Worm (Caenorhabditis elegans): Measurements from ENCODE around the gene R07B1.7.

DNA sequence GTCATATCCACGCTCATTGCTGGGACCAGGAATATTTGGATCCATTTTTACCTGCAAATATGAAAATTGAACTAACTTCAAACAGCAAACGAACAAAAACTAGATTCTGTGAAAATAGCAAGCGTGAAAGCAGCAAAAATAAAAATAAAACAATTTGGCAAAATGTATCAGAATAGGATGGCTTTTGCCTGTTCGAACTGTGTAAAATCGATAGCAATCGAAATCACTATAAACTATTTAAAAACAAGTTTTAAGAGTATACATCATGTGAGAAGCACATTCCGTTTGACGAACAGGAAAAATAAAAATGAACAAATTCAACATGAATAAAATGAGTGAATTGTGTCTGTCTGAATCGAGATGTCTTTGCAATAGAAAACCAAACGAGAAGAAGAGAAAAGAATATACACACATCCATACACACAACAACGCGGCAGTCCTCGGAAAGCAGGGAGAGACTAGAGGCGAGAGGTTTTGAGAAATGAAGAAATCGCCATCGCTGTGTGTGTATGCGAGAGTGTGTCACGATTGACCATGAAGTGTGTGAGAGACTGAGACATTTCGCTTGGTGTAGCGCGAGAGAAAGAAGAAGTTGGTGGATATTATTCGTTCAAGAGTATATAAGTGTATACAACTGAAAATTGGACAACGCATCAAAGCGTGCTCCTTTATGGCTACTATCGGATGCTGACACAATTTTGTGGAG is 30.7 kb downstream of the R07B1.7 start, which contains the start of gene phf-34:
- TF ChIP-seq ztf-3 (GFP tag; optimal IDR thresholded peaks at IDR 0.05) (no peak), F57A8.1 (GFP tag; optimal IDR thresholded peaks at IDR 0.05) (no peak), B0019.2 (GFP tag; conservative IDR thresholded peaks at IDR 0.05) (no peak), snpc-4 (GFP tag; optimal IDR thresholded peaks at IDR 0.05) (no peak), snpc-4 (tag; optimal IDR thresholded peaks at IDR 0.05) (no peak), dpl-1 (GFP tag; optimal IDR thresholded peaks at IDR 0.05) (no peak), Y79H2A.3 (GFP tag; conservative IDR thresholded peaks at IDR 0.05) (no peak), hmg-20 (GFP tag; IDR thresholded peaks at IDR 0.05) (no peak), Y67H2A.10 (GFP tag; conservative IDR thresholded peaks at IDR 0.05) (no peak), ccch-3 (GFP tag; optimal IDR thresholded peaks at IDR 0.05) (no peak), zfh-2 (GFP tag; conservative IDR thresholded peaks at IDR 0.05) (no peak)

Data from whole organism, young adult.